Worm (Caenorhabditis elegans): Measurements from ENCODE around the gene clec-63.

The clec-63 gene

ce11 chrII:12895078-12895670 is at the start of gene clec-63, which contains the start of gene clec-62:
TSS of gene clec-63 (plus strand) at chrII:12895638.
TSS of gene clec-62 (minus strand) at chrII:12895128.
- no peak for TF ChIP-seq ztf-29 (GFP tag; IDR thresholded peaks at IDR 0.05)
- TF ChIP-seq med-1 (GFP tag; optimal IDR thresholded peaks at IDR 0.05; ENCODE audit: insufficient read depth), result no peak
- no peak for TF ChIP-seq ztf-23 (GFP tag; IDR thresholded peaks at IDR 0.05)
- TF ChIP-seq T22C8.4 (GFP tag; IDR thresholded peaks at IDR 0.05), result no peak
- TF ChIP-seq tab-1 (GFP tag; IDR thresholded peaks at IDR 0.05), result no peak
- TF ChIP-seq cog-1 (tag; optimal IDR thresholded peaks at IDR 0.05), result no peak
- TF ChIP-seq klf-2 (GFP tag; conservative IDR thresholded peaks at IDR 0.05), result no peak

- TF ChIP-seq T22C8.4 (GFP tag; IDR thresholded peaks at IDR 0.05) (no peak), klf-2 (GFP tag; conservative IDR thresholded peaks at IDR 0.05) (no peak), ref-1 (GFP tag; conservative IDR thresholded peaks at IDR 0.05) (no peak), ztf-23 (GFP tag; IDR thresholded peaks at IDR 0.05) (no peak), ztf-29 (GFP tag; IDR thresholded peaks at IDR 0.05) (no peak), med-1 (GFP tag; optimal IDR thresholded peaks at IDR 0.05; ENCODE audit: insufficient read depth) (no peak), cog-1 (tag; optimal IDR thresholded peaks at IDR 0.05) (no peak), tab-1 (GFP tag; IDR thresholded peaks at IDR 0.05) (no peak), flt-1 (GFP tag; IDR thresholded peaks at IDR 0.05) (no peak)
These were observed 47.7 kb upstream of the clec-63 start, which contains the start of gene pes-10 for ce11 chrII:12847736-12848135. TSS of gene pes-10 (minus strand) at chrII:12847836.

ce11 chrII:12850129-12850528 is 45.3 kb upstream of the clec-63 start, which contains the start of gene Y46G5A.28:
TSS of gene Y46G5A.28 (plus strand) at chrII:12850429.
- TF ChIP-seq med-1 (GFP tag; optimal IDR thresholded peaks at IDR 0.05; ENCODE audit: insufficient read depth) (no peak), T22C8.4 (GFP tag; IDR thresholded peaks at IDR 0.05) (no peak), flt-1 (GFP tag; IDR thresholded peaks at IDR 0.05) (no peak), ztf-29 (GFP tag; IDR thresholded peaks at IDR 0.05) (no peak), ref-1 (GFP tag; conservative IDR thresholded peaks at IDR 0.05) (no peak), ztf-23 (GFP tag; IDR thresholded peaks at IDR 0.05) (no peak), klf-2 (GFP tag; conservative IDR thresholded peaks at IDR 0.05) (no peak), cog-1 (tag; optimal IDR thresholded peaks at IDR 0.05) (no peak), tab-1 (GFP tag; IDR thresholded peaks at IDR 0.05) (no peak)

- TF ChIP-seq cog-1 (tag; optimal IDR thresholded peaks at IDR 0.05) (no peak), med-1 (GFP tag; optimal IDR thresholded peaks at IDR 0.05; ENCODE audit: insufficient read depth) (no peak)
These were observed 39.5 kb upstream of the clec-63 start, which contains the start of gene Y46G5A.29 for ce11 chrII:12855900-12856299. TSS of gene Y46G5A.29 (plus strand) at chrII:12856200.

- no peak for TF ChIP-seq ztf-29 (GFP tag; IDR thresholded peaks at IDR 0.05)
- no peak for TF ChIP-seq klf-2 (GFP tag; conservative IDR thresholded peaks at IDR 0.05)
- no peak for TF ChIP-seq ref-1 (GFP tag; conservative IDR thresholded peaks at IDR 0.05)
- TF ChIP-seq flt-1 (GFP tag; IDR thresholded peaks at IDR 0.05), result no peak
These were observed 29.8 kb upstream of the clec-63 start, which contains the start of gene snf-5 for ce11 chrII:12865604-12866003. TSS of gene snf-5 (minus strand) at chrII:12865785.

ce11 chrII:12866079-12866478 is 29.4 kb upstream of the clec-63 start:
- TF ChIP-seq ztf-23 (GFP tag; IDR thresholded peaks at IDR 0.05), result no peak
- no peak for TF ChIP-seq ref-1 (GFP tag; conservative IDR thresholded peaks at IDR 0.05)
- no peak for TF ChIP-seq ztf-29 (GFP tag; IDR thresholded peaks at IDR 0.05)
- TF ChIP-seq T22C8.4 (GFP tag; IDR thresholded peaks at IDR 0.05), result no peak
- no peak for TF ChIP-seq klf-2 (GFP tag; conservative IDR thresholded peaks at IDR 0.05)
- no peak for TF ChIP-seq cog-1 (tag; optimal IDR thresholded peaks at IDR 0.05)
- TF ChIP-seq tab-1 (GFP tag; IDR thresholded peaks at IDR 0.05), result no peak
- no peak for TF ChIP-seq flt-1 (GFP tag; IDR thresholded peaks at IDR 0.05)
- TF ChIP-seq med-1 (GFP tag; optimal IDR thresholded peaks at IDR 0.05; ENCODE audit: insufficient read depth), result no peak

- no peak for TF ChIP-seq cog-1 (tag; optimal IDR thresholded peaks at IDR 0.05)
- no peak for TF ChIP-seq ztf-23 (GFP tag; IDR thresholded peaks at IDR 0.05)
- no peak for TF ChIP-seq med-1 (GFP tag; optimal IDR thresholded peaks at IDR 0.05; ENCODE audit: insufficient read depth)
- TF ChIP-seq ref-1 (GFP tag; conservative IDR thresholded peaks at IDR 0.05), result no peak
- no peak for TF ChIP-seq flt-1 (GFP tag; IDR thresholded peaks at IDR 0.05)
- TF ChIP-seq tab-1 (GFP tag; IDR thresholded peaks at IDR 0.05), result no peak
- no peak for TF ChIP-seq T22C8.4 (GFP tag; IDR thresholded peaks at IDR 0.05)
- TF ChIP-seq ztf-29 (GFP tag; IDR thresholded peaks at IDR 0.05), result no peak
These were observed 17.3 kb upstream of the clec-63 start, which contains the start of gene gsy-1 for ce11 chrII:12878071-12878668. TSS of gene gsy-1 (minus strand) at chrII:12878121.

- TF ChIP-seq tab-1 (GFP tag; IDR thresholded peaks at IDR 0.05) (no peak), ref-1 (GFP tag; conservative IDR thresholded peaks at IDR 0.05) (no peak), flt-1 (GFP tag; IDR thresholded peaks at IDR 0.05) (no peak), T22C8.4 (GFP tag; IDR thresholded peaks at IDR 0.05) (no peak), klf-2 (GFP tag; conservative IDR thresholded peaks at IDR 0.05) (no peak), cog-1 (tag; optimal IDR thresholded peaks at IDR 0.05) (no peak), med-1 (GFP tag; optimal IDR thresholded peaks at IDR 0.05; ENCODE audit: insufficient read depth) (no peak), ztf-29 (GFP tag; IDR thresholded peaks at IDR 0.05) (no peak), ztf-23 (GFP tag; IDR thresholded peaks at IDR 0.05) (no peak)
These were observed 16.7 kb upstream of the clec-63 start for ce11 chrII:12878697-12879096.

- no peak for TF ChIP-seq ztf-29 (GFP tag; IDR thresholded peaks at IDR 0.05)
- TF ChIP-seq med-1 (GFP tag; optimal IDR thresholded peaks at IDR 0.05; ENCODE audit: insufficient read depth), result no peak
- TF ChIP-seq T22C8.4 (GFP tag; IDR thresholded peaks at IDR 0.05), result no peak
- no peak for TF ChIP-seq cog-1 (tag; optimal IDR thresholded peaks at IDR 0.05)
- TF ChIP-seq ref-1 (GFP tag; conservative IDR thresholded peaks at IDR 0.05), result no peak
- no peak for TF ChIP-seq flt-1 (GFP tag; IDR thresholded peaks at IDR 0.05)
- no peak for TF ChIP-seq klf-2 (GFP tag; conservative IDR thresholded peaks at IDR 0.05)
- no peak for TF ChIP-seq ztf-23 (GFP tag; IDR thresholded peaks at IDR 0.05)
- no peak for TF ChIP-seq tab-1 (GFP tag; IDR thresholded peaks at IDR 0.05)
These were observed 15.7 kb upstream of the clec-63 start for ce11 chrII:12879758-12880157.

Data from whole organism, midembryonic.